Worm (Caenorhabditis elegans): ENCODE measurements around the gene srh-281.

Gene srh-281

DNA sequence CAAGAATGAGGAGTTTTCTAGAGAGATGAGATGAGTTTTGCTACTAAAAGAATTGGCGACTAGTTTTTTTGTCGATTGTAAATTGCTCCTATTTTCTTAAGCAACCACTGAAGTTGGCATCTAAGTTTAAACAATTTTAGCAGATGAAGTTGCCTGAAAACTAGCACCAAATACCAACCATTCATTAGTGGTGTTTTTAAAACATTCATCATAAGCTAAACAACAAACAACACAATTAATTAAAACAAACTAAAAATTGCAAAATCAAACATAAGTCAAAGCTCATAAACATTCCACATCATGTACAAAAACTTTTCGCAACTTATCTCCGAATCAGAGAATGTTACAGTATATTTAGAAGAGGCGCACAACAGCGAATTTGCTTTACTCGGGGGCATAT, 8.5 kb upstream of the srh-281 start, which contains the start of gene srz-13:
Gene srz-13 (plus strand): TSS at position 301 of the 400 bp plus-strand sequence.
- TF ChIP-seq med-1 (GFP tag; optimal IDR thresholded peaks at IDR 0.05; ENCODE audit: insufficient read depth) (no peak), T22C8.4 (GFP tag; IDR thresholded peaks at IDR 0.05) (no peak), ref-1 (GFP tag; conservative IDR thresholded peaks at IDR 0.05) (no peak), tab-1 (GFP tag; IDR thresholded peaks at IDR 0.05) (no peak), flt-1 (GFP tag; IDR thresholded peaks at IDR 0.05) (no peak)

DNA sequence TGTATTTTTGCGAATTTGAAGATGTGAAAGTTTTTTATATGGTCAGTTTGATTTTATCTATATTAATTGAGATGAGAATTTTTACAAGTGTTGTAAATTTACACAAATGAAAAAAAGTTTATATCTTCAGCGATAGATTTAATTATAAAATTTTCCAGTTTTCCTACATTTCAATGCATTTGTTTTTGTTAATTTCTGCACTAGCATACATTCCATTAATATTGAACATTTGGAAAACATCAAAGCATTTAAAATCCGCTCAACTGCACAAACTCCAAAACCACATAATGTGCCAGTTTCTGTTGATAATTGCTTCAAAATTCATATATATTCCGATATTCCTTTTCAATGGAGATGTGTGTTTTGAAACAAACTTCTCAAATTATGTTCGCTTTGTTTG, 7.7 kb upstream of the srh-281 start, which contains the start of gene srh-277:
Gene srh-277 (plus strand): TSS at position 301 of the 400 bp plus-strand sequence.
- TF ChIP-seq tab-1 (GFP tag; IDR thresholded peaks at IDR 0.05) (no peak), T22C8.4 (GFP tag; IDR thresholded peaks at IDR 0.05) (no peak), ztf-23 (GFP tag; IDR thresholded peaks at IDR 0.05) (no peak), flt-1 (GFP tag; IDR thresholded peaks at IDR 0.05) (no peak), ztf-29 (GFP tag; IDR thresholded peaks at IDR 0.05) (no peak), klf-2 (GFP tag; conservative IDR thresholded peaks at IDR 0.05) (no peak), ref-1 (GFP tag; conservative IDR thresholded peaks at IDR 0.05) (no peak), med-1 (GFP tag; optimal IDR thresholded peaks at IDR 0.05; ENCODE audit: insufficient read depth) (no peak), cog-1 (tag; optimal IDR thresholded peaks at IDR 0.05) (no peak)

DNA sequence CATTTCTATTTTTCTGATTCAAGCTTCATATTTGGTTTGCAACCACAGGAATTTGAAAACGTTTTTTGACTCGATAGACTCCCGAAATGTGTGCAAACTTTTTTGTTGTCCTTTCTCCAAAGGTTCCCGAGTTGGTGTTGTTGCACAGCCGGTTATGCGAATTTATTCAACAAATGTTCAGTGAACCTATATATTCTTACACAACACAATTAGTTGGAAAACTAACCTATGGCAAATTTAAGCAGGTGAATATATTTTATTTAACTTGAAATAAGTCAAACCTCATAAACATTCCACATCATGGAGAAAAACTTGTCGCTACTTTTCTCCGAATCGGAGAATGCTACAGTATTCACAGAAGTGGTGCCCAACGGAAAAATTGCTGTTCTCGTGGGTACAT, 7.2 kb upstream of the srh-281 start, which contains the start of gene srz-14:
Gene srz-14 (plus strand): TSS at position 301 of the 400 bp plus-strand sequence.
- TF ChIP-seq flt-1 (GFP tag; IDR thresholded peaks at IDR 0.05) (no peak), tab-1 (GFP tag; IDR thresholded peaks at IDR 0.05) (no peak), med-1 (GFP tag; optimal IDR thresholded peaks at IDR 0.05; ENCODE audit: insufficient read depth) (no peak), klf-2 (GFP tag; conservative IDR thresholded peaks at IDR 0.05) (no peak), ztf-29 (GFP tag; IDR thresholded peaks at IDR 0.05) (no peak), ref-1 (GFP tag; conservative IDR thresholded peaks at IDR 0.05) (no peak), T22C8.4 (GFP tag; IDR thresholded peaks at IDR 0.05) (no peak), ztf-23 (GFP tag; IDR thresholded peaks at IDR 0.05) (no peak), cog-1 (tag; optimal IDR thresholded peaks at IDR 0.05) (no peak)

DNA sequence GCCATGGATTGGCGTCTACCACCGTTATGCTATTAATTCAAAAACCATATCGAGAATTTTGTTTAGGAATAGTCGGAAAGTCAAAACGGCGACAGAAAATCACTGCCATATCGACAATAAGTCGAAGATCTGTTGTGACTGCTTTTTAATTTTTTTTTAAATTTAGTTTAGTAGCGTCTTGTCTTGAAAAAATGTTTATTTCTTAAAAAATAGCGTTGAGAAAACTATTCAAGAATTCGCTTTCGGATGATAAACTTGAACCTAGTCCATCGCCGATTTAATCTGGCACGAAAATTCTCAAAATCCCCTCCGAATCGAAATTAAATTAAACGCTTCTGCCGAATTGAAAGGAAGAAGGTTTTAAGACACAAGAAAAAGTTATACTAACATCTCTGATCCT, 1.5 kb downstream of the srh-281 start, which contains the start of gene srh-279:
Gene srh-279 (plus strand): TSS at position 301 of the 400 bp plus-strand sequence.
- TF ChIP-seq klf-2 (GFP tag; conservative IDR thresholded peaks at IDR 0.05) (no peak), T22C8.4 (GFP tag; IDR thresholded peaks at IDR 0.05) (no peak), ref-1 (GFP tag; conservative IDR thresholded peaks at IDR 0.05) (no peak), flt-1 (GFP tag; IDR thresholded peaks at IDR 0.05) (no peak), ztf-23 (GFP tag; IDR thresholded peaks at IDR 0.05) (no peak), med-1 (GFP tag; optimal IDR thresholded peaks at IDR 0.05; ENCODE audit: insufficient read depth) (no peak), cog-1 (tag; optimal IDR thresholded peaks at IDR 0.05) (no peak), ztf-29 (GFP tag; IDR thresholded peaks at IDR 0.05) (no peak), tab-1 (GFP tag; IDR thresholded peaks at IDR 0.05) (no peak)

DNA sequence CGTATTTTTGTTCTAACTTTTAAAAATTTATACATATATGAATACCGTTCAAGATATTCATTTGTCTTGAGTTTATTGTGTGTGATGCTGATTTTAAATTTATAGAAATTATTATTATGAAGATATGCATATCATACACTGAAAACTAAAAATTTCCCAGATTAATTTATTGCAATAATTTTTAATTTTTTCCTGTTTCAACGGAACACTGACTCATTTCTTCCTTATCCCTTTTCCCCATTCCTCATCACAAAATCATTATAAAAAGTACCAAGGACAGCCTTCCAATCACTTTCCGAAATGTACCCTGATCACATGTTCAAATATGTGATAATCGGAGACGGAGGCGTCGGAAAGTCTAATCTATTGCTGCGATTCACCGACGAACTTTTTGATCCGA, 4.1 kb downstream of the srh-281 start, which contains the start of gene rabr-4:
Gene rabr-4 (plus strand): TSS at position 301 of the 400 bp plus-strand sequence.
- no peak for TF ChIP-seq med-1 (GFP tag; optimal IDR thresholded peaks at IDR 0.05; ENCODE audit: insufficient read depth)
- TF ChIP-seq cog-1 (tag; optimal IDR thresholded peaks at IDR 0.05), result no peak
- TF ChIP-seq tab-1 (GFP tag; IDR thresholded peaks at IDR 0.05), result no peak
- TF ChIP-seq flt-1 (GFP tag; IDR thresholded peaks at IDR 0.05), result no peak
- no peak for TF ChIP-seq klf-2 (GFP tag; conservative IDR thresholded peaks at IDR 0.05)
- TF ChIP-seq ztf-23 (GFP tag; IDR thresholded peaks at IDR 0.05), result no peak
- TF ChIP-seq T22C8.4 (GFP tag; IDR thresholded peaks at IDR 0.05), result no peak
- no peak for TF ChIP-seq ztf-29 (GFP tag; IDR thresholded peaks at IDR 0.05)
- no peak for TF ChIP-seq ref-1 (GFP tag; conservative IDR thresholded peaks at IDR 0.05)

DNA sequence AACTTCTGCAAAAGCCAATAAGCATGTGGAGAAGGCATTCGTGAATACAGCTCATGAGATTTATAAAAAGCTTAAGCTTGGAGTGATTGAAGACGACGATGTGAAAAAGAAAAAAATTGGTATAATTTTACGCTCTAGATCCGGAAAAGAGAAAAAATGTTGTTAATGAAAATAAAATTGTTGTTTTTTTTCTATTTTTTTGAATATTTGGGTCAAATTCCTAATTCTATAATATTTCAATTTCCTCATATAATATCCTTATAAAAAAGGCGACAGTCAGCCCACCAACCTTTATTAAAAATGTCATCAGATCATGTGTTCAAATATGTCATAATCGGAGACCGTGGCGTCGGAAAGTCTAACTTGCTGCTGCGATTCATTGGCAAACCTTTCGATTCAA, 4.8 kb downstream of the srh-281 start, which contains the start of gene rabr-3:
Gene rabr-3 (plus strand): TSS at position 301 of the 400 bp plus-strand sequence.
- TF ChIP-seq ztf-29 (GFP tag; IDR thresholded peaks at IDR 0.05) (no peak), flt-1 (GFP tag; IDR thresholded peaks at IDR 0.05) (no peak), cog-1 (tag; optimal IDR thresholded peaks at IDR 0.05) (no peak), T22C8.4 (GFP tag; IDR thresholded peaks at IDR 0.05) (no peak), klf-2 (GFP tag; conservative IDR thresholded peaks at IDR 0.05) (no peak), tab-1 (GFP tag; IDR thresholded peaks at IDR 0.05) (no peak), ref-1 (GFP tag; conservative IDR thresholded peaks at IDR 0.05) (no peak), med-1 (GFP tag; optimal IDR thresholded peaks at IDR 0.05; ENCODE audit: insufficient read depth) (no peak), ztf-23 (GFP tag; IDR thresholded peaks at IDR 0.05) (no peak)

DNA sequence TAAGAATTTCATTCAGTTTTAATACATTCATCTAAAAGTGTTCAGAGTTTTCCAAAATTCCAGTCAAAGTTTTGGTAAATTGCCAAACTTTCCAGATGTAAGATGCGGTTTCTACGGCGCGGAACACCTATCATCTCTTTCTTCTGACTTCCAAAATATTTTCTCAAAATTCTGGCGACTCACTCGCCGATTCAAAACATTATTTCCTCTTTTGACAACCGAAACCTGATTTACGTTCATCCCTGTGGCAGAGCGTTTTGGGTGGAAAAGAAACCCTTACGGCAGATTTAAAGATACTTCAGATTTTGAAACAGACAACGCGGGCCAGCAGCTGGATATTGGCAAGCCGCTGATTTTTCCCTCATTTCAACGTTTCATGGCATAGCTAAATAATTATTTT, 7.4 kb downstream of the srh-281 start, which contains the start of gene F11A5.5:
Gene F11A5.5 (plus strand): TSS at position 301 of the 400 bp plus-strand sequence.
- TF ChIP-seq flt-1 (GFP tag; IDR thresholded peaks at IDR 0.05) (no peak), ztf-23 (GFP tag; IDR thresholded peaks at IDR 0.05) (no peak), ztf-29 (GFP tag; IDR thresholded peaks at IDR 0.05) (no peak), T22C8.4 (GFP tag; IDR thresholded peaks at IDR 0.05) (no peak), ref-1 (GFP tag; conservative IDR thresholded peaks at IDR 0.05) (no peak), klf-2 (GFP tag; conservative IDR thresholded peaks at IDR 0.05) (no peak), cog-1 (tag; optimal IDR thresholded peaks at IDR 0.05) (no peak), tab-1 (GFP tag; IDR thresholded peaks at IDR 0.05) (no peak), med-1 (GFP tag; optimal IDR thresholded peaks at IDR 0.05; ENCODE audit: insufficient read depth) (no peak)

DNA sequence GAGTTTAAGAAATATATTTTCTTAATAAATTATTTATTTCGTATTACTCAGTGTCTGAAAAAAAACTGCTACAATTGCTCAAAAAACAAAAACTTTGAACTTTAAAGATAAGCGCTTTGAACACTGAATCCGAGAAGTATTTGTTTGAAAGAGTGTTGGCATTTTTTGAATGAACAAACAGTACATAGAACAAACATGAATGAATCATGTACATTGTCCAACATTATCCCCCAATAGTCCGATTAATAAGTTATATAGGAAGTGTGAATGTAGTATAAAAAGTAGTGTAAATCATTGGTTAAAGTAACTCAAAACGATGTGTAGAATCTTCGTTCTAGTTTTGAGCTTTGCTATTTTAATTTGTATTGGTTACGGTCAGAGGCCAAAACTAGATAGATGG, 11.1 kb downstream of the srh-281 start, which contains the start of gene F11A5.17:
Gene F11A5.17 (plus strand): TSS at position 301 of the 400 bp plus-strand sequence.
- TF ChIP-seq ztf-29 (GFP tag; IDR thresholded peaks at IDR 0.05) (no peak), ztf-23 (GFP tag; IDR thresholded peaks at IDR 0.05) (no peak), flt-1 (GFP tag; IDR thresholded peaks at IDR 0.05) (no peak)

DNA sequence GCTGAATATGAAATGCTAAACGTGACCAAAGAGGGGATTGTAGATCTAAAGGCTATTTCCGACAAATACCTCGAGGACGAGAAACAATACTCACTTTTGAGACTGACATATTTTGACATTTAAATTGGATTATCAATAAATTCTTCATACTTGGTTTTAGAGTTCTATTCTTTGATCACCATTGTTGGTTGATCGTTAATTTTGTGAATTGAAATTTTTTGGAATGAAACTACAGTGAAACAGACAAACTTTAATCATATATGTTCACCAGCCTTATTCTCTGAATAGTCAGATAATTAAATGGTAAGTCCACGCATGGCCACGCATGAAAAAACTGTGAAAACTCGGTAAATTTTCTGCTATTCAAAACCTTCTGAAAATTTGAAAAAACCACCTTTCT, 12.0 kb downstream of the srh-281 start, which contains the start of gene F11A5.18:
Gene F11A5.18 (plus strand): TSS at position 301 of the 400 bp plus-strand sequence.
- TF ChIP-seq cog-1 (tag; optimal IDR thresholded peaks at IDR 0.05), result no peak
- no peak for TF ChIP-seq klf-2 (GFP tag; conservative IDR thresholded peaks at IDR 0.05)
- no peak for TF ChIP-seq ref-1 (GFP tag; conservative IDR thresholded peaks at IDR 0.05)
- no peak for TF ChIP-seq flt-1 (GFP tag; IDR thresholded peaks at IDR 0.05)
- no peak for TF ChIP-seq tab-1 (GFP tag; IDR thresholded peaks at IDR 0.05)
- TF ChIP-seq ztf-29 (GFP tag; IDR thresholded peaks at IDR 0.05), result no peak
- no peak for TF ChIP-seq T22C8.4 (GFP tag; IDR thresholded peaks at IDR 0.05)
- TF ChIP-seq med-1 (GFP tag; optimal IDR thresholded peaks at IDR 0.05; ENCODE audit: insufficient read depth), result no peak
- no peak for TF ChIP-seq ztf-23 (GFP tag; IDR thresholded peaks at IDR 0.05)
